Worm (Caenorhabditis elegans): ENCODE results near the gene pis-1.

pis-1 gene

ce11 chrIV:9803544-9803943 is 7.2 kb upstream of the pis-1 start:
- no peak for TF ChIP-seq cebp-1 (GFP tag; IDR thresholded peaks at IDR 0.05)
- TF ChIP-seq cebp-1 (tag; optimal IDR thresholded peaks at IDR 0.05): peak; percentile 55
- TF ChIP-seq tlf-1 (GFP tag; optimal IDR thresholded peaks at IDR 0.05): no peak
- no peak for TF ChIP-seq ztf-3 (GFP tag; optimal IDR thresholded peaks at IDR 0.05)
- TF ChIP-seq dpl-1 (GFP tag; optimal IDR thresholded peaks at IDR 0.05): no peak
- peak; percentile 24 for TF ChIP-seq tbp1 (GFP tag; optimal IDR thresholded peaks at IDR 0.05)
- no peak for TF ChIP-seq zfh-2 (GFP tag; conservative IDR thresholded peaks at IDR 0.05)
- no peak for TF ChIP-seq F22D6.2 (tag; optimal IDR thresholded peaks at IDR 0.05)
- no peak for TF ChIP-seq hmg-20 (GFP tag; IDR thresholded peaks at IDR 0.05)
- TF ChIP-seq egl-44 (GFP tag; IDR thresholded peaks at IDR 0.05): 0 out of 2 replicates have a peak, but pooled peaks have one; percentile 15
- no peak for TF ChIP-seq F10E7.11 (tag; optimal IDR thresholded peaks at IDR 0.05)
- TF ChIP-seq B0336.3 (GFP tag; IDR thresholded peaks at IDR 0.05): peak; percentile 42; the same call in 1 of the 2 replicates
- peak; percentile 29 for TF ChIP-seq madf-10 (tag; optimal IDR thresholded peaks at IDR 0.05)
- TF ChIP-seq nhr-80 (tag; optimal IDR thresholded peaks at IDR 0.05): peak; percentile 74
- TF ChIP-seq lin-40 (tag; optimal IDR thresholded peaks at IDR 0.05): peak; percentile 18
- TF ChIP-seq cebp-2 (GFP tag; IDR thresholded peaks at IDR 0.05): no peak
- no peak for TF ChIP-seq egl-18 (GFP tag; IDR thresholded peaks at IDR 0.05)
- peak; percentile 16 for TF ChIP-seq attf-5 (GFP tag; optimal IDR thresholded peaks at IDR 0.05)
- TF ChIP-seq lag-1 (GFP tag; IDR thresholded peaks at IDR 0.05): no peak
- no peak for TF ChIP-seq let-526 (GFP tag; IDR thresholded peaks at IDR 0.05)
- TF ChIP-seq hmg-1.2 (GFP tag; IDR thresholded peaks at IDR 0.05): peak; percentile 75; the same call in 1 of the 2 replicates
- TF ChIP-seq ets-4 (GFP tag; optimal IDR thresholded peaks at IDR 0.05): peak; percentile 35

DNA sequence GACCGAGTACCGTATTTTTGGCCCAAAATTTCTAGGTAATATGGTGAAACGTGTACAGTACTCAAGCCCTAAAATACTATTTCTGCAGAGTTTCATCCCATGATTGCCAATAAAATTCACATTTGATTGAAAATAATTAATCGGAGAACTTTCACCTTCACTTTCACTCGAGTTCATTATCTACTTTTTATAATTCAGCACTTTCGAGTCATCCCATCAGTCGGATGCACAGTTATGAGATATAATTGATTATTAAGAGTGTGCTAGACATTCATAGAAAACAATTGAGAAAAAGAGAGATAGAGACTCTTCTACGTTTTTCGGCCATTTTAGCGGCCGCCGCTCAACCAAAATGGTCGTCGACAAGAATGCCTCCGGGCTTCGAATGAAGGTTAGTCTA is 6.3 kb upstream of the pis-1 start, which contains the start of gene fat-3:
Gene fat-3, plus strand, starts transcription at position 313 of the 400 bp plus-strand sequence.
- TF ChIP-seq hmg-1.2 (GFP tag; IDR thresholded peaks at IDR 0.05) (peak; percentile 53; the same call in 1 of the 2 replicates), nhr-27 (tag; optimal IDR thresholded peaks at IDR 0.05) (no peak), bed-1 (GFP tag; IDR thresholded peaks at IDR 0.05) (no peak), B0261.1 (tag; optimal IDR thresholded peaks at IDR 0.05) (no peak), F37B4.10 (GFP tag; IDR thresholded peaks at IDR 0.05) (no peak), aptf-2 (GFP tag; conservative IDR thresholded peaks at IDR 0.05) (no peak), B0336.3 (GFP tag; IDR thresholded peaks at IDR 0.05) (no peak), tbx-9 (tag; optimal IDR thresholded peaks at IDR 0.05; ENCODE audit: borderline replicate concordance) (no peak), nhr-80 (tag; optimal IDR thresholded peaks at IDR 0.05) (peak; percentile 75)

DNA sequence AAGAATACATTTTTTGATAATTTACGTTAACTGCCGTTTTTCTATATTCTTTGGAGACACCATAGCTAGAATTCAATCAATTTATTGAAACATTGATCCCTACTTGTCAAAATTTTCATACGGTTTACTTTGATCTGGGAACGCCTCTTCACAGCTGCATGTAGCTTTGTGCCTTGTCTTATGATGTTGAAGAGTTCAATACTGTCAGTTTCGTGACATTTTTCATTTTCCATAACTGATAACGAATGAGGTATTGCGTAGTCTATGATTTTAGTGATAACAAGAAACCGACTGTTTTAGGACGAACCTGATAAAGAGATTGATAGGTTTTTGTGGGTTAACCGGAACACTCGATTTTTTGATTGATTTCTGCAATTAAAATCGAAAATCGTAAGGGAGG is 5.0 kb upstream of the pis-1 start:
- no peak for TF ChIP-seq cebp-1 (GFP tag; IDR thresholded peaks at IDR 0.05)
- TF ChIP-seq cebp-1 (tag; optimal IDR thresholded peaks at IDR 0.05): peak; percentile 54
- TF ChIP-seq T07F8.4 (tag; optimal IDR thresholded peaks at IDR 0.05): no peak
- TF ChIP-seq lir-1 (GFP tag; conservative IDR thresholded peaks at IDR 0.05): no peak
- no peak for TF ChIP-seq unc-130 (GFP tag; optimal IDR thresholded peaks at IDR 0.05)
- peak; percentile 90 for TF ChIP-seq ztf-22 (GFP tag; optimal IDR thresholded peaks at IDR 0.05)
- no peak for TF ChIP-seq lsy-27 (tag; optimal IDR thresholded peaks at IDR 0.05; ENCODE audit: borderline replicate concordance, insufficient read depth)
- peak; percentile 74 for TF ChIP-seq atf-7 (tag; optimal IDR thresholded peaks at IDR 0.05)
- peak; percentile 42 for TF ChIP-seq madf-10 (tag; optimal IDR thresholded peaks at IDR 0.05)
- 0 out of 2 replicates have a peak, but pooled peaks have one; percentile 7 for TF ChIP-seq ceh-40 (GFP tag; IDR thresholded peaks at IDR 0.05)
- TF ChIP-seq repo-1 (tag; optimal IDR thresholded peaks at IDR 0.05): peak; percentile 46
- TF ChIP-seq C17E4.6 (GFP tag; IDR thresholded peaks at IDR 0.05): no peak
- TF ChIP-seq lin-40 (tag; optimal IDR thresholded peaks at IDR 0.05): peak; percentile 31
- TF ChIP-seq let-607 (tag; optimal IDR thresholded peaks at IDR 0.05): peak; percentile 29 to 60
- TF ChIP-seq attf-5 (GFP tag; optimal IDR thresholded peaks at IDR 0.05): peak; percentile 18
- peak; percentile 35 for TF ChIP-seq tbp1 (GFP tag; optimal IDR thresholded peaks at IDR 0.05)
- peak; percentile 0 for TF ChIP-seq F22D6.2 (tag; optimal IDR thresholded peaks at IDR 0.05)
- TF ChIP-seq ets-4 (GFP tag; optimal IDR thresholded peaks at IDR 0.05): peak; percentile 83
- 0 out of 2 replicates have a peak, but pooled peaks have one; percentile 22 for TF ChIP-seq egl-44 (GFP tag; IDR thresholded peaks at IDR 0.05)
- no peak for TF ChIP-seq B0019.2 (GFP tag; conservative IDR thresholded peaks at IDR 0.05)
- no peak for TF ChIP-seq ama-1 (optimal IDR thresholded peaks at IDR 0.05)
- no peak for TF ChIP-seq ama-1 (GFP tag; optimal IDR thresholded peaks at IDR 0.05)
- TF ChIP-seq lin-54 (GFP tag; optimal IDR thresholded peaks at IDR 0.05): peak; percentile 34
- TF ChIP-seq nhr-80 (tag; optimal IDR thresholded peaks at IDR 0.05): peak; percentile 97
- TF ChIP-seq tlf-1 (GFP tag; optimal IDR thresholded peaks at IDR 0.05): peak; percentile 54
- TF ChIP-seq dox-1 (GFP tag; IDR thresholded peaks at IDR 0.05): peak; percentile 51; the same call in 1 of the 2 replicates

Data from whole organism, young adult.